Fruit fly (Drosophila melanogaster) whole organism, embryonic: ENCODE data around the gene CG43645.
A peak's percentile ranks its signal among the peaks of the same experiment; 100 is the strongest.

Source experiments
- ATbp ChIP-seq: fragments of 200-800 bp; sonication (Bioruptor generic); optimal IDR thresholded peaks from 2 replicates; lab custom pipeline; 2017; ENCODE audit warnings: missing biosample characterization, mild to moderate bottlenecking, missing genetic modification characterization, missing genetic modification reagents
- B-H1 ChIP-seq: fragments of 200-800 bp; sonication (Bioruptor generic); IDR thresholded peaks from 3 replicates; pipeline ENCODE4 v1.3.6; 2022; ENCODE audit warnings: missing biosample characterization, missing genetic modification characterization
- CG10147 ChIP-seq: fragments of 200-800 bp; sonication (Bioruptor generic); optimal IDR thresholded peaks from 2 replicates; lab custom pipeline; 2019; ENCODE audit warnings: missing biosample characterization, mild to moderate bottlenecking, missing genetic modification characterization, moderate library complexity
- CG10366 ChIP-seq: fragments of 200-800 bp; sonication (Bioruptor generic); IDR thresholded peaks from 2 replicates; pipeline ENCODE4 v1.3.6; 2022; ENCODE audit warnings: missing biosample characterization, missing genetic modification characterization
- CG10543 ChIP-seq: fragments of 200-800 bp; sonication (Bioruptor generic); optimal IDR thresholded peaks from 3 replicates; lab custom pipeline; 2017; ENCODE audit warnings: missing biosample characterization, mild to moderate bottlenecking, missing genetic modification characterization, moderate library complexity
- CG11456 ChIP-seq: fragments of 200-800 bp; sonication (Bioruptor generic); IDR thresholded peaks from 3 replicates; pipeline ENCODE4 v1.3.6; 2022; ENCODE audit warnings: missing biosample characterization, missing genetic modification characterization
- CG11695 ChIP-seq: fragments of 200-800 bp; sonication (Bioruptor generic); IDR thresholded peaks from 3 replicates; pipeline ENCODE4 v1.3.6; 2022; ENCODE audit warnings: missing biosample characterization, missing genetic modification characterization
- CG12769 ChIP-seq: fragments of 200-800 bp; sonication (Bioruptor generic); optimal IDR thresholded peaks from 2 replicates; lab custom pipeline; 2019; ENCODE audit warnings: missing biosample characterization, mild to moderate bottlenecking, missing genetic modification characterization, moderate library complexity
- CG13296 ChIP-seq: fragments of 200-800 bp; sonication (Bioruptor generic); optimal IDR thresholded peaks from 3 replicates; lab custom pipeline; 2018; ENCODE audit warnings: missing biosample characterization, mild to moderate bottlenecking, missing genetic modification characterization
- CG14050 ChIP-seq: fragments of 200-800 bp; sonication (Bioruptor generic); IDR thresholded peaks from 3 replicates; pipeline ENCODE4 v1.3.6; 2022; ENCODE audit warnings: missing biosample characterization, missing genetic modification characterization
- CG15073 ChIP-seq: fragments of 200-800 bp; sonication (Bioruptor generic); optimal IDR thresholded peaks from 2 replicates; lab custom pipeline; 2016; ENCODE audit warnings: missing biosample characterization, missing genetic modification characterization
- CG1602 ChIP-seq: fragments of 200-800 bp; sonication (Bioruptor generic); optimal IDR thresholded peaks from 3 replicates; lab custom pipeline; 2016; ENCODE audit warnings: missing biosample characterization, missing genetic modification characterization
- CG17912 ChIP-seq: fragments of 200-800 bp; sonication (Bioruptor generic); optimal IDR thresholded peaks from 2 replicates; lab custom pipeline; 2018; ENCODE audit warnings: missing biosample characterization, mild to moderate bottlenecking, missing genetic modification characterization
- CG18262 ChIP-seq: fragments of 200-800 bp; optimal IDR thresholded peaks from 3 replicates; lab custom pipeline; 2019; ENCODE audit warnings: missing biosample characterization, mild to moderate bottlenecking, missing genetic modification characterization, moderate library complexity
- CG18476 ChIP-seq: fragments of 200-800 bp; sonication (Bioruptor generic); optimal IDR thresholded peaks from 2 replicates; lab custom pipeline; 2016; ENCODE audit warnings: missing biosample characterization, mild to moderate bottlenecking, missing genetic modification characterization
- CG2712 ChIP-seq: fragments of 200-800 bp; optimal IDR thresholded peaks from 3 replicates; lab custom pipeline; 2019; ENCODE audit warnings: missing biosample characterization, mild to moderate bottlenecking, missing genetic modification characterization, moderate library complexity
- CG32772 ChIP-seq: fragments of 200-800 bp; sonication (Bioruptor generic); IDR thresholded peaks from 2 replicates; pipeline ENCODE4 v1.3.6; 2022; ENCODE audit warnings: missing biosample characterization, missing genetic modification characterization
- CG42726 ChIP-seq: fragments of 200-800 bp; sonication (Bioruptor generic); IDR thresholded peaks from 2 replicates; pipeline ENCODE4 v1.3.6; 2022; ENCODE audit warnings: missing biosample characterization, missing genetic modification characterization; ENCODE audit not compliant: partially characterized antibody
- CG6654 ChIP-seq: fragments of 200-800 bp; sonication (Bioruptor generic); optimal IDR thresholded peaks from 2 replicates; lab custom pipeline; 2017; ENCODE audit warnings: missing biosample characterization, mild to moderate bottlenecking, missing genetic modification characterization
- CG7928 ChIP-seq: fragments of 200-800 bp; sonication (Bioruptor generic); optimal IDR thresholded peaks from 2 replicates; lab custom pipeline; 2017; ENCODE audit warnings: missing biosample characterization, mild to moderate bottlenecking, missing genetic modification characterization
- CG7963 ChIP-seq: fragments of 200-800 bp; sonication (Bioruptor generic); IDR thresholded peaks from 3 replicates; pipeline ENCODE4 v1.3.6; 2022; ENCODE audit warnings: missing biosample characterization, missing genetic modification characterization; ENCODE audit not compliant: partially characterized antibody
- CG8290 ChIP-seq, 3 experiments: fragments of 200-800 bp; sonication (Bioruptor generic); optimal IDR thresholded peaks; 2 replicates each; lab custom pipeline; 2016 to 2019; ENCODE audit warnings: missing biosample characterization in 3 of 3, missing genetic modification characterization in 3 of 3, mild to moderate bottlenecking in 2 of 3, moderate library complexity in 1 of 3
- CG8765 ChIP-seq: fragments of 200-800 bp; sonication (Bioruptor generic); IDR thresholded peaks from 2 replicates; pipeline ENCODE4 v1.3.6; 2022; ENCODE audit warnings: missing biosample characterization, missing genetic modification characterization
- CG9932 ChIP-seq: fragments of 200-800 bp; sonication (Bioruptor generic); IDR thresholded peaks from 2 replicates; pipeline ENCODE4 v1.3.6; 2022; ENCODE audit warnings: missing biosample characterization, missing genetic modification characterization
- CkIIα-i1 ChIP-seq: fragments of 200-800 bp; sonication (Bioruptor generic); IDR thresholded peaks from 2 replicates; pipeline ENCODE4 v1.3.6; 2022; ENCODE audit warnings: missing biosample characterization, missing genetic modification characterization
- Dbx ChIP-seq: fragments of 200-800 bp; sonication (Bioruptor generic); IDR thresholded peaks from 3 replicates; pipeline ENCODE4 v1.3.6; 2022; ENCODE audit warnings: missing biosample characterization, missing genetic modification characterization
- Dip2 ChIP-seq: fragments of 200-800 bp; sonication (Bioruptor generic); IDR thresholded peaks from 2 replicates; pipeline ENCODE4 v1.3.6; 2022; ENCODE audit warnings: missing biosample characterization, missing genetic modification characterization
- Dref ChIP-seq: fragments of 200-800 bp; sonication (Bioruptor generic); IDR thresholded peaks from 2 replicates; pipeline ENCODE4 v1.3.6; 2022; ENCODE audit warnings: missing biosample characterization, missing genetic modification characterization
- Fer1 ChIP-seq: fragments of 200-800 bp; sonication (Bioruptor generic); optimal IDR thresholded peaks from 2 replicates; lab custom pipeline; 2017; ENCODE audit warnings: missing biosample characterization, mild to moderate bottlenecking, missing genetic modification characterization
- HLHmδ ChIP-seq: fragments of 200-800 bp; sonication (Bioruptor generic); optimal IDR thresholded peaks from 2 replicates; lab custom pipeline; 2018; ENCODE audit warnings: missing biosample characterization, mild to moderate bottlenecking, missing genetic modification characterization, moderate library complexity
- HmgD ChIP-seq: fragments of 200-800 bp; sonication (Bioruptor generic); optimal IDR thresholded peaks from 3 replicates; lab custom pipeline; 2016; ENCODE audit warnings: missing biosample characterization, missing genetic modification characterization
- Hr39 ChIP-seq: fragments of >200 bp; optimal IDR thresholded peaks from 2 replicates; lab custom pipeline; 2017
- Lpt ChIP-seq: fragments of >200 bp; optimal IDR thresholded peaks from 2 replicates; lab custom pipeline; 2018; ENCODE audit warnings: missing biosample characterization, missing genetic modification characterization
- Myb ChIP-seq: fragments of 200-800 bp; sonication (Bioruptor generic); optimal IDR thresholded peaks from 2 replicates; lab custom pipeline; 2016; ENCODE audit warnings: missing biosample characterization, missing genetic modification characterization
- NfI ChIP-seq: fragments of 200-800 bp; sonication (Bioruptor generic); optimal IDR thresholded peaks from 3 replicates; lab custom pipeline; 2018; ENCODE audit warnings: missing biosample characterization, mild to moderate bottlenecking, missing genetic modification characterization, moderate library complexity
- Scr ChIP-seq: fragments of 200-800 bp; sonication (Bioruptor generic); IDR thresholded peaks from 2 replicates; pipeline ENCODE4 v1.3.6; 2022; ENCODE audit warnings: missing biosample characterization, missing genetic modification characterization; ENCODE audit not compliant: partially characterized antibody
- Six4 ChIP-seq: fragments of 200-800 bp; sonication (Bioruptor generic); optimal IDR thresholded peaks from 2 replicates; lab custom pipeline; 2016; ENCODE audit warnings: missing biosample characterization, missing genetic modification characterization
- dan ChIP-seq: fragments of 200-800 bp; sonication (Bioruptor generic); IDR thresholded peaks from 2 replicates; pipeline ENCODE4 v1.3.6; 2022; ENCODE audit warnings: missing biosample characterization, missing genetic modification characterization
- hkb ChIP-seq, 2 experiments: fragments of 200-800 bp in 1 of 2; fragments of >200 bp in 1 of 2; sonication (Bioruptor generic) in 1 of 2; IDR thresholded peaks in 1 of 2; optimal IDR thresholded peaks in 1 of 2; 2 replicates each; pipeline versions ENCODE4 v1.3.6 to Lab custom; 2017 to 2022; ENCODE audit warnings: missing biosample characterization in 1 of 2, missing genetic modification characterization in 1 of 2
- hth ChIP-seq: fragments of >200 bp; optimal IDR thresholded peaks from 2 replicates; lab custom pipeline; 2017; ENCODE audit warnings: inconsistent platforms
- insv ChIP-seq, 2 experiments: fragments of 200-800 bp; sonication (Bioruptor generic); optimal IDR thresholded peaks; 3 replicates each; lab custom pipeline; 2016 to 2018; ENCODE audit warnings: missing biosample characterization in 2 of 2, missing genetic modification characterization in 2 of 2
- jigr1 ChIP-seq: fragments of 200-800 bp; sonication (Bioruptor generic); IDR thresholded peaks from 3 replicates; pipeline ENCODE4 v1.3.6; 2022; ENCODE audit warnings: missing biosample characterization, missing genetic modification characterization
- nerfin-1 ChIP-seq: fragments of 200-800 bp; sonication (Bioruptor generic); optimal IDR thresholded peaks from 3 replicates; lab custom pipeline; 2019; ENCODE audit warnings: missing biosample characterization, mild to moderate bottlenecking, missing genetic modification characterization, moderate library complexity
- phol ChIP-seq: fragments of 200-800 bp; sonication (Bioruptor generic); optimal IDR thresholded peaks from 3 replicates; lab custom pipeline; 2018; ENCODE audit warnings: missing biosample characterization, mild to moderate bottlenecking, missing genetic modification characterization, moderate library complexity
- sc ChIP-seq, 3 experiments: fragments of >200 bp in 2 of 3; fragments of 200-800 bp in 1 of 3; sonication (Bioruptor generic) in 1 of 3; optimal IDR thresholded peaks; 2 replicates in 2 of 3; 3 replicates in 1 of 3; lab custom pipeline; 2017; ENCODE audit warnings: mild to moderate bottlenecking in 1 of 3, missing biosample characterization in 1 of 3, missing genetic modification characterization in 1 of 3, missing genetic modification reagents in 1 of 3
- scrt ChIP-seq: fragments of 200-800 bp; sonication (Bioruptor generic); optimal IDR thresholded peaks from 2 replicates; lab custom pipeline; 2018; ENCODE audit warnings: missing biosample characterization, mild to moderate bottlenecking, missing genetic modification characterization, moderate library complexity
- trh ChIP-seq: fragments of 200-800 bp; sonication (Bioruptor generic); optimal IDR thresholded peaks from 2 replicates; lab custom pipeline; 2016; ENCODE audit warnings: missing biosample characterization, missing genetic modification characterization
- unpg ChIP-seq: fragments of 200-800 bp; sonication (Bioruptor generic); optimal IDR thresholded peaks from 3 replicates; lab custom pipeline; 2018; ENCODE audit warnings: missing biosample characterization, mild to moderate bottlenecking, missing genetic modification characterization, moderate library complexity
- zen ChIP-seq: fragments of 200-800 bp; sonication (Bioruptor generic); optimal IDR thresholded peaks from 3 replicates; lab custom pipeline; 2018; ENCODE audit warnings: missing biosample characterization, mild to moderate bottlenecking, missing genetic modification characterization, moderate library complexity

CG43645 gene

DNA sequence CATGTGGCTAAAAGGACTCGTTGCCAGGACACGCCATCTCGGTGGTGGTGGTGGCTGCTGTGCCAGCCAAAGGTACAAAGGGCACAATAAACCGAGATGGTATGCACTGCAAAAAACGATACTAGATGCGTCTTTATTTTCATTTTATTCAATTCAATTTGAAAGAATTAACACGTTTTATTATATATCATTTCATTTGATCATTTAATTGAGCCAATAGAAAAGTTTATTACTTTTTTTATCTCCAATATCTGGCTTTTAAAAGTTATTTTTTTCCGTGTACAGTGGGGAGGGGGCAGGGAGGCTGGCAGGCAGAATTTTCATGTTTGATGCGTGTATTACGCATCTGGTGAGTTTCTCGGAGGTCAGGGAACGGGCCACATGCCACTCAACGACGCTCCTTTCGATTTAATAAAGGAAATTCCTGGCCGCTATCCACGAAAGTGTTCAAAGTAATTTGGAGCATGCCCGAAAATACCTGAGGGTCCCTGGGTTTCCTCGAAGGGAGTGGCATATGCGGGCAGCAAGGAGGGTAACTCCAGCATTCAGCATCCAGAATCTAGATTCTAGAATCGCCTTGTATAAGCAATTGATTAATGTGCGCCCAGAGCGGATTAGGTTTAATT, 28.6 kb downstream of the CG43645 start (continued):
- TF ChIP-seq CG12769 = no peak
- peak; percentile 91 for TF ChIP-seq zen
- TF ChIP-seq trh = peak; percentile 2
- peak; percentile 60; the same call in 2 of the 3 replicates for TF ChIP-seq CG11456 (GFP tag; lab: Robert Waterston, UW)
- TF ChIP-seq CG32772 (GFP tag; lab: Robert Waterston, UW) = peak; percentile 87
- TF ChIP-seq Dref (GFP tag; lab: Robert Waterston, UW) = no peak
- TF ChIP-seq CG17912 = no peak
- peak; percentile 76 for TF ChIP-seq Six4
- peak; percentile 64; the same call in 1 of the 3 replicates for TF ChIP-seq jigr1
- TF ChIP-seq unpg (GFP tag; lab: Kevin White, UChicago) = peak; percentile 91
- TF ChIP-seq CG18262 (tag; lab: Kevin White, UChicago) = peak; percentile 95
- TF ChIP-seq CG9932 = peak; percentile 69
- TF ChIP-seq CG10543 = peak; percentile 88
- peak; percentile 82 for TF ChIP-seq CG18476 (GFP tag; lab: Kevin White, UChicago)
- no peak for TF ChIP-seq hth (lab: Kevin White, UChicago)
- TF ChIP-seq CG7928 (GFP tag; lab: Kevin White, UChicago) = peak; percentile 42
- TF ChIP-seq ATbp (GFP tag; lab: Kevin White, UChicago) = peak; percentile 89
- peak; percentile 71 for TF ChIP-seq CG15073 (GFP tag; lab: Kevin White, UChicago)
- peak; percentile 65 for TF ChIP-seq CG14050 (GFP tag; lab: Robert Waterston, UW)
- no peak for TF ChIP-seq CG7963 (GFP tag; lab: Robert Waterston, UW)
- peak; percentile 87 for TF ChIP-seq nerfin-1 (tag; lab: Kevin White, UChicago)
- TF ChIP-seq CkIIα-i1 (GFP tag; lab: Robert Waterston, UW) = no peak
- peak; percentile 77 for TF ChIP-seq NfI (GFP tag; lab: Kevin White, UChicago)
- TF ChIP-seq dan (GFP tag; lab: Robert Waterston, UW) = peak; percentile 27; the same call in 1 of the 2 replicates
- TF ChIP-seq HLHmδ = no peak
- peak; percentile 78 for TF ChIP-seq CG8765 (GFP tag; lab: Robert Waterston, UW)
- no peak for TF ChIP-seq Scr (GFP tag; lab: Robert Waterston, UW)
- no peak for TF ChIP-seq Lpt (GFP tag; lab: Kevin White, UChicago)
- TF ChIP-seq Myb (GFP tag; lab: Kevin White, UChicago) = no peak
- no peak for TF ChIP-seq sc (optimal IDR thresholded peaks at IDR 0.05; lab: Kevin White, UChicago)
- peak; percentile 77 for TF ChIP-seq sc (GFP tag; optimal IDR thresholded peaks at IDR 0.05; lab: Kevin White, UChicago)
- TF ChIP-seq CG10366 (GFP tag; lab: Robert Waterston, UW) = peak; percentile 64
- TF ChIP-seq Dbx (GFP tag; lab: Robert Waterston, UW) = peak; percentile 74
- peak; percentile 63 for TF ChIP-seq CG6654 (GFP tag; lab: Kevin White, UChicago)
- TF ChIP-seq hkb (optimal IDR thresholded peaks at IDR 0.05; lab: Kevin White, UChicago) = no peak
- peak; percentile 89 for TF ChIP-seq hkb (GFP tag; IDR thresholded peaks at IDR 0.05; lab: Robert Waterston, UW)
- peak; percentile 96 for TF ChIP-seq CG2712 (tag; lab: Kevin White, UChicago)
- no peak for TF ChIP-seq CG8290 (GFP tag; optimal IDR thresholded peaks at IDR 0.05; lab: Kevin White, UChicago)
- TF ChIP-seq CG8290 (tag; optimal IDR thresholded peaks at IDR 0.05; lab: Kevin White, UChicago) = peak in 1 of 2 experiments; percentile 28
- TF ChIP-seq scrt (GFP tag; lab: Kevin White, UChicago) = peak; percentile 86
- TF ChIP-seq Hr39 (lab: Kevin White, UChicago) = no peak
- peak; percentile 83 for TF ChIP-seq CG1602 (GFP tag; lab: Kevin White, UChicago)
- TF ChIP-seq Fer1 (GFP tag; lab: Kevin White, UChicago) = peak; percentile 94
- no peak for TF ChIP-seq CG42726 (GFP tag; lab: Robert Waterston, UW)
- peak in 1 of 2 experiments; percentile 48 for TF ChIP-seq insv (GFP tag; optimal IDR thresholded peaks at IDR 0.05; lab: Kevin White, UChicago)
- peak; percentile 77 for TF ChIP-seq B-H1
- TF ChIP-seq HmgD (GFP tag; lab: Kevin White, UChicago) = no peak
- peak; percentile 88 for TF ChIP-seq CG13296
- TF ChIP-seq Dip2 (GFP tag; lab: Robert Waterston, UW) = 0 out of 2 replicates have a peak, but pooled peaks have one; percentile 8
- peak; percentile 87 for TF ChIP-seq CG11695 (GFP tag; lab: Robert Waterston, UW)
- TF ChIP-seq CG10147 (GFP tag; lab: Kevin White, UChicago) = peak; percentile 81
- peak; percentile 92 for TF ChIP-seq phol (tag; lab: Kevin White, UChicago)
